Worm (Caenorhabditis elegans) whole organism, L1 larva: ENCODE results near the gene bpnt-1.

Source experiments
- efl-1 ChIP-seq, 4 experiments: fragments of 150-350 bp; optimal IDR thresholded peaks in 3 of 4; peaks in 1 of 4; 1 replicate in 1 of 4; 2 replicates in 3 of 4; lab custom pipeline; 2014; ENCODE audit warnings: missing biosample characterization in 2 of 4, missing genetic modification characterization in 2 of 4, missing genetic modification reagents in 2 of 4
- egl-13 ChIP-seq: sonication (generic microtip); optimal IDR thresholded peaks from 2 replicates; lab custom pipeline; 2016; ENCODE audit warnings: missing genotype, missing genetic modification reagents, missing genetic modification characterization, missing compliant biosample characterization
- elt-3 ChIP-seq, 6 experiments: fragments of 150-350 bp in 1 of 6; sonication (generic microtip); optimal IDR thresholded peaks; 2 replicates each; lab custom pipeline; 2017 to 2018; ENCODE audit warnings: missing biosample characterization in 6 of 6, missing genetic modification characterization in 6 of 6, inconsistent platforms in 1 of 6
- grh-1 ChIP-seq: fragments of 200-800 bp; sonication (Bioruptor generic); IDR thresholded peaks from 2 replicates; pipeline ENCODE4 v1.3.6; 2022; ENCODE audit warnings: missing genetic modification reagents, missing genetic modification characterization, missing compliant biosample characterization
- nhr-20 ChIP-seq: sonication (generic microtip); optimal IDR thresholded peaks from 2 replicates; lab custom pipeline; 2016; ENCODE audit warnings: mild to moderate bottlenecking, missing genetic modification characterization, missing compliant biosample characterization
- swsn-7 ChIP-seq: sonication (generic microtip); optimal IDR thresholded peaks from 2 replicates; lab custom pipeline; 2016; ENCODE audit warnings: missing genetic modification characterization, missing compliant biosample characterization

Gene bpnt-1

DNA sequence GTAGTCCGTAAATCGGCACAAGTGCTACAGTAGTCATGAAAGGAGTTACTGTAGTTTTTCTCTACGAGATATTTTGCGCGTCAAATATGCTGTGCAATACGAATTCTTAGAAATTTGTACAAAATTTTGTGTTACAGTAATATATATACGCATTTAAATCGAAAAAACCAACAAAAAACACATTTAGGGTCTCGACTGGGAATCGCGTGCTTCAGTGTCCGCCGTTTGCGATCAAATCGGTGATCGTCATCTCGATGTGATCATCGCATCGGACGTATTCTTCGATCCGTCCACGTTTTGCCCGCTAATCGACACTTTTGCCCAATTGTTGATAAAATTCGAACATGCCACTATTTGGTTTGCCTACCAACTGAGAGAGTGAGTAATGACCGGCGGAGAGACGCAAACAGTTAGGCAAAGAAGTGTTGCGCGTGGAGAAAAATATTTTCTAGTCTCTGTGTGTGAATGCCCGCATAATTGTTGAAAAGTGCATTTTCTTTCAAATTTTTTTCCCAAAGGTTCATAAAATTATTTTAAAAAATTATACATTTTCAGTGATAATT is 48.9 kb downstream of the bpnt-1 start:
- TF ChIP-seq nhr-20 (tag; lab: Kevin White, UChicago) (peak; percentile 1), egl-13 (tag; lab: Kevin White, UChicago) (no peak), elt-3 (tag; optimal IDR thresholded peaks at IDR 0.05; lab: Kevin White, UChicago) (no peak), grh-1 (no peak)
- TF ChIP-seq, all 84 proteins: peak for 1

DNA sequence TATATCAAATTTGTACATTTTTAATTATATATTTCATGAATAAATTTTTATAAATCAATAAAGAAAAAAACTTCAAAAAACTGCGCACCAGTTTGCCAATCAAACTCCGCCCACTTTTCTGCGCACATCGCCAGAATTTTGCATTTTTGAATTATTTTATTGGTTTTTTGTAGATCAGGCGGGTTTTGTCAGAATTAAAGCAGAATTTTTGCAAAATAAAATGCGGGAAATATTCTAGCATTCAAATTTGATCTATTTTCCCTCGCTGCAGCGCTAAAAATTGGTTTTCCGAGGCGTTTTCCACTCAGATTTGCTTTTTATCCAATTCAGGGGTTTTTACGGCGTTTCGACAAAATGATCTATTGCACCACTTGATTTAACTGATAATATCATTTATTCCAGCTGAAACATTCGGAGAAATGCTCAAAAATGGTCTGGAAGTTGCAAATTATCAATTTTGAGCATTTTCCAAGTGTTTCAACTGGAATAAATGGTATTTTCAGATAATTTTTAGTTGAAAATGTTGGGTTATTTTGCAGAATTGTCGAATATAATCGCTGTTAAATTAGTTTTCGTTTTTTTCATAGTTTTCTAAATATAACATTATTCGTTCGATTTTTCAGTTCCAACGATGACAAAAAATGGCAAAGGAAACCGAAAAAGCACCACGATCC is 51.1 kb downstream of the bpnt-1 start, which contains the start of gene W06B4.1:
W06B4.1 (plus strand) TSS at position 624 of the 674 bp plus-strand sequence.
- TF ChIP-seq efl-1 (optimal IDR thresholded peaks at IDR 0.05; lab: Kevin White, UChicago): peak in 1 of 2 experiments; percentile 17
- TF ChIP-seq efl-1 (GFP tag; optimal IDR thresholded peaks at IDR 0.05 in 1 of 2; lab: Kevin White, UChicago): no peak
- TF ChIP-seq swsn-7: no peak
- TF ChIP-seq, all 84 proteins: peak for 1
